Worm (Caenorhabditis elegans): Measurements from ENCODE around the gene R12B2.3.

The R12B2.3 gene

ce11 chrIII:5785273-5785929, 20.0 kb upstream of the R12B2.3 start, which contains the start of gene Y37B11A.3:
Y37B11A.3 (minus strand) TSS chrIII:5785323.
- TF ChIP-seq hlh-4 (tag; optimal IDR thresholded peaks at IDR 0.05) (no peak), jun-1 (tag; optimal IDR thresholded peaks at IDR 0.05) (peak; percentile 67), tbx-2 (tag; optimal IDR thresholded peaks at IDR 0.05) (peak; percentile 79), hlh-17 (GFP tag; optimal IDR thresholded peaks at IDR 0.05; ENCODE audit: borderline replicate concordance) (no peak), blmp-1 (tag; optimal IDR thresholded peaks at IDR 0.05) (peak; percentile 47), C04F5.9 (tag; optimal IDR thresholded peaks at IDR 0.05) (peak; percentile 6), lin-39 (tag; optimal IDR thresholded peaks at IDR 0.05) (peak; percentile 20), unc-62 (GFP tag; optimal IDR thresholded peaks at IDR 0.05) (no peak), fkh-10 (GFP tag; optimal IDR thresholded peaks at IDR 0.05) (peak; percentile 11), nhr-12 (tag; optimal IDR thresholded peaks at IDR 0.05) (no peak), egl-27 (tag; optimal IDR thresholded peaks at IDR 0.05) (no peak), ama-1 (optimal IDR thresholded peaks at IDR 0.05) (no peak), snu-23 (GFP tag; optimal IDR thresholded peaks at IDR 0.05) (peak; percentile 85), nhr-237 (tag; optimal IDR thresholded peaks at IDR 0.05) (no peak), nhr-90 (tag; optimal IDR thresholded peaks at IDR 0.05; ENCODE audit: poor library complexity) (peak; percentile 75), dpl-1 (GFP tag; optimal IDR thresholded peaks at IDR 0.05) (peak; percentile 77 to 82 (median 81)), lir-3 (tag; optimal IDR thresholded peaks at IDR 0.05; ENCODE audit: poor library complexity) (peak; percentile 59), mab-9 (GFP tag; IDR thresholded peaks at IDR 0.05) (peak; percentile 62), pax-3 (tag; optimal IDR thresholded peaks at IDR 0.05) (peak; percentile 71), ztf-11 (tag; optimal IDR thresholded peaks at IDR 0.05) (peak in 1 of 2 experiments; percentile 51), F16B12.6 (tag; optimal IDR thresholded peaks at IDR 0.05) (peak; percentile 61), aly-2 (tag; optimal IDR thresholded peaks at IDR 0.05) (peak; percentile 76), ceh-88 (GFP tag; IDR thresholded peaks at IDR 0.05) (no peak), lin-14 (GFP tag; optimal IDR thresholded peaks at IDR 0.05) (peak; percentile 87), unc-86 (tag; optimal IDR thresholded peaks at IDR 0.05) (peak; percentile 67), skn-1 (tag; optimal IDR thresholded peaks at IDR 0.05) (peak; percentile 82), unc-30 (tag; optimal IDR thresholded peaks at IDR 0.05) (no peak), lin-13 (GFP tag; optimal IDR thresholded peaks at IDR 0.05) (peak; percentile 76), efl-3 (GFP tag; optimal IDR thresholded peaks at IDR 0.05) (no peak), irx-1 (tag; optimal IDR thresholded peaks at IDR 0.05) (peak; percentile 67), snpc-4 (tag; optimal IDR thresholded peaks at IDR 0.05) (peak; percentile 70), elt-2 (tag; optimal IDR thresholded peaks at IDR 0.05) (peak; percentile 29), fkh-8 (tag; optimal IDR thresholded peaks at IDR 0.05) (peak; percentile 81), nhr-11 (tag; optimal IDR thresholded peaks at IDR 0.05) (no peak), ceh-8 (GFP tag; optimal IDR thresholded peaks at IDR 0.05) (peak; percentile 73), nhr-76 (tag; optimal IDR thresholded peaks at IDR 0.05) (no peak), zip-4 (GFP tag; optimal IDR thresholded peaks at IDR 0.05) (peak; percentile 100), lsy-2 (tag; optimal IDR thresholded peaks at IDR 0.05) (peak; percentile 81 to 83), nhr-28 (tag; optimal IDR thresholded peaks at IDR 0.05) (no peak), ces-1 (GFP tag; optimal IDR thresholded peaks at IDR 0.05) (no peak), elt-3 (tag; optimal IDR thresholded peaks at IDR 0.05) (peak in 2 of 6 experiments; percentile 54 to 67), sptf-1 (tag; optimal IDR thresholded peaks at IDR 0.05) (no peak), tlp-1 (tag; optimal IDR thresholded peaks at IDR 0.05) (no peak), pag-3 (tag; optimal IDR thresholded peaks at IDR 0.05; ENCODE audit: borderline replicate concordance, insufficient read depth) (no peak), nhr-19 (GFP tag; conservative IDR thresholded peaks at IDR 0.05) (peak; percentile 86), egl-13 (tag; optimal IDR thresholded peaks at IDR 0.05) (peak; percentile 9), isw-1 (GFP tag; IDR thresholded peaks at IDR 0.05) (peak; percentile 86), grh-1 (GFP tag; IDR thresholded peaks at IDR 0.05) (peak; percentile 63), ets-5 (GFP tag; IDR thresholded peaks at IDR 0.05) (no peak), lin-35 (GFP tag; optimal IDR thresholded peaks at IDR 0.05) (peak; percentile 84 to 88), xbp-1 (tag; optimal IDR thresholded peaks at IDR 0.05) (peak; percentile 77)
